Fruit fly (Drosophila melanogaster) whole organism, embryonic: ENCODE results near the gene CG43779.

ENCODE experiments used
- Abd-B ChIP-seq: fragments of 200-800 bp; sonication (Bioruptor generic); optimal IDR thresholded peaks from 2 replicates; lab custom pipeline; 2018; ENCODE audit warnings: missing biosample characterization, mild to moderate bottlenecking, missing genetic modification characterization, moderate library complexity
- Ada2b ChIP-seq: fragments of 200-800 bp; sonication (Bioruptor generic); IDR thresholded peaks from 2 replicates; pipeline ENCODE4 v1.3.6; 2022; ENCODE audit warnings: missing biosample characterization, missing genetic modification characterization
- Aef1 ChIP-seq: fragments of 200-800 bp; sonication (Bioruptor generic); IDR thresholded peaks from 3 replicates; pipeline ENCODE4 v1.3.6; 2022; ENCODE audit warnings: missing biosample characterization, missing genetic modification characterization
- Blimp-1 ChIP-seq: fragments of 200-800 bp; sonication (Bioruptor generic); optimal IDR thresholded peaks from 3 replicates; lab custom pipeline; 2018; ENCODE audit warnings: missing biosample characterization, missing genetic modification characterization, mild to moderate bottlenecking, moderate library complexity, missing genetic modification reagents
- CG10366 ChIP-seq: fragments of 200-800 bp; sonication (Bioruptor generic); IDR thresholded peaks from 2 replicates; pipeline ENCODE4 v1.3.6; 2022; ENCODE audit warnings: missing biosample characterization, missing genetic modification characterization
- CG11456 ChIP-seq: fragments of 200-800 bp; sonication (Bioruptor generic); IDR thresholded peaks from 3 replicates; pipeline ENCODE4 v1.3.6; 2022; ENCODE audit warnings: missing biosample characterization, missing genetic modification characterization
- CG13775 ChIP-seq: fragments of 200-800 bp; sonication (Bioruptor generic); optimal IDR thresholded peaks from 3 replicates; lab custom pipeline; 2017; ENCODE audit warnings: missing biosample characterization, mild to moderate bottlenecking, missing genetic modification characterization
- CG15696 ChIP-seq: fragments of 200-800 bp; sonication (Bioruptor generic); optimal IDR thresholded peaks from 2 replicates; lab custom pipeline; 2019; ENCODE audit warnings: missing biosample characterization, mild to moderate bottlenecking, missing genetic modification characterization, moderate library complexity
- CG18764 ChIP-seq: fragments of 200-800 bp; sonication (Bioruptor generic); optimal IDR thresholded peaks from 3 replicates; lab custom pipeline; 2016; ENCODE audit warnings: missing biosample characterization, missing genetic modification characterization
- CG31224 ChIP-seq: fragments of 200-800 bp; sonication (Bioruptor generic); IDR thresholded peaks from 2 replicates; pipeline ENCODE4 v1.3.6; 2022; ENCODE audit warnings: missing biosample characterization, missing genetic modification characterization
- CG43689 ChIP-seq: fragments of 200-800 bp; sonication (Bioruptor generic); IDR thresholded peaks from 2 replicates; pipeline ENCODE4 v1.3.6; 2022; ENCODE audit warnings: missing biosample characterization, missing genetic modification characterization
- CG6175 ChIP-seq: fragments of 200-800 bp; sonication (Bioruptor generic); IDR thresholded peaks from 3 replicates; pipeline ENCODE4 v1.3.6; 2022; ENCODE audit warnings: missing biosample characterization, missing genetic modification characterization
- CG7271 ChIP-seq: fragments of 200-800 bp; sonication (Bioruptor generic); optimal IDR thresholded peaks from 2 replicates; lab custom pipeline; 2018; ENCODE audit warnings: missing biosample characterization, mild to moderate bottlenecking, missing genetic modification characterization, moderate library complexity
- CG7556 ChIP-seq: fragments of 200-800 bp; sonication (Bioruptor generic); optimal IDR thresholded peaks from 2 replicates; lab custom pipeline; 2017; ENCODE audit warnings: missing biosample characterization, mild to moderate bottlenecking, missing genetic modification characterization
- D19A ChIP-seq: fragments of 200-800 bp; optimal IDR thresholded peaks from 3 replicates; lab custom pipeline; 2019; ENCODE audit warnings: missing biosample characterization, mild to moderate bottlenecking, missing genetic modification characterization, moderate library complexity
- Dp ChIP-seq: fragments of 200-800 bp; sonication (Bioruptor generic); optimal IDR thresholded peaks from 2 replicates; lab custom pipeline; 2018; ENCODE audit warnings: missing biosample characterization, mild to moderate bottlenecking, missing genetic modification characterization, moderate library complexity
- Ets65A ChIP-seq: fragments of 200-800 bp; sonication (Bioruptor generic); peaks from one replicate; lab custom pipeline; 2016; ENCODE audit warnings: missing biosample characterization, missing genetic modification characterization
- Hey ChIP-seq: fragments of 200-800 bp; sonication (Bioruptor generic); optimal IDR thresholded peaks from 3 replicates; lab custom pipeline; 2018; ENCODE audit warnings: missing biosample characterization, mild to moderate bottlenecking, missing genetic modification characterization
- Med ChIP-seq: fragments of 200-800 bp; sonication (Bioruptor generic); peaks from one replicate; lab custom pipeline; 2016; ENCODE audit warnings: missing biosample characterization, missing genetic modification characterization, mild to moderate bottlenecking, inconsistent platforms, moderate library complexity
- Nf-YC ChIP-seq: fragments of 200-800 bp; optimal IDR thresholded peaks from 3 replicates; lab custom pipeline; 2019; ENCODE audit warnings: missing biosample characterization, mild to moderate bottlenecking, missing genetic modification characterization, moderate library complexity
- Sry-β ChIP-seq: fragments of 200-800 bp; sonication (Bioruptor generic); optimal IDR thresholded peaks from 2 replicates; lab custom pipeline; 2018; ENCODE audit warnings: missing biosample characterization, mild to moderate bottlenecking, missing genetic modification characterization, moderate library complexity
- Ssrp ChIP-seq: fragments of 200-800 bp; sonication (Bioruptor generic); optimal IDR thresholded peaks from 2 replicates; lab custom pipeline; 2018; ENCODE audit warnings: missing biosample characterization, mild to moderate bottlenecking, missing genetic modification characterization, moderate library complexity
- Usf ChIP-seq: fragments of 200-800 bp; sonication (Bioruptor generic); optimal IDR thresholded peaks from 2 replicates; lab custom pipeline; 2017; ENCODE audit warnings: missing genotype, missing biosample characterization, missing genetic modification characterization
- Vsx1 ChIP-seq: fragments of 200-800 bp; sonication (Bioruptor generic); optimal IDR thresholded peaks from 2 replicates; lab custom pipeline; 2017; ENCODE audit warnings: missing biosample characterization, mild to moderate bottlenecking, missing genetic modification characterization, missing genetic modification reagents
- cg ChIP-seq: fragments of 200-800 bp; sonication (Bioruptor generic); optimal IDR thresholded peaks from 3 replicates; lab custom pipeline; 2019; ENCODE audit warnings: missing biosample characterization, mild to moderate bottlenecking, missing genetic modification characterization, moderate library complexity
- chinmo ChIP-seq: fragments of 200-800 bp; sonication (Bioruptor generic); IDR thresholded peaks from 4 replicates; pipeline ENCODE4 v1.3.6; 2022; ENCODE audit warnings: missing biosample characterization, missing genetic modification characterization; ENCODE audit not compliant: partially characterized antibody
- cwo ChIP-seq: fragments of 200-800 bp; sonication (Bioruptor generic); optimal IDR thresholded peaks from 3 replicates; lab custom pipeline; 2017; ENCODE audit warnings: missing biosample characterization, missing genetic modification characterization, mild to moderate bottlenecking, moderate library complexity, missing genetic modification reagents
- gfzf ChIP-seq: fragments of 200-800 bp; sonication (Bioruptor generic); optimal IDR thresholded peaks from 2 replicates; lab custom pipeline; 2016; ENCODE audit warnings: missing biosample characterization, mild to moderate bottlenecking, missing genetic modification characterization, moderate library complexity
- gsb-n ChIP-seq: fragments of 200-800 bp; sonication (Bioruptor generic); optimal IDR thresholded peaks from 3 replicates; lab custom pipeline; 2018; ENCODE audit warnings: missing biosample characterization, mild to moderate bottlenecking, missing genetic modification characterization
- lbe ChIP-seq: fragments of 200-800 bp; sonication (Bioruptor generic); optimal IDR thresholded peaks from 2 replicates; lab custom pipeline; 2016; ENCODE audit warnings: missing biosample characterization, mild to moderate bottlenecking, missing genetic modification characterization
- lilli ChIP-seq: fragments of 200-800 bp; sonication (Bioruptor generic); optimal IDR thresholded peaks from 3 replicates; lab custom pipeline; 2016; ENCODE audit warnings: missing biosample characterization, missing genetic modification characterization
- onecut ChIP-seq: fragments of 200-800 bp; sonication (Bioruptor generic); IDR thresholded peaks from 2 replicates; pipeline ENCODE4 v1.3.6; 2022; ENCODE audit warnings: missing biosample characterization, missing genetic modification characterization
- phol ChIP-seq: fragments of 200-800 bp; sonication (Bioruptor generic); optimal IDR thresholded peaks from 3 replicates; lab custom pipeline; 2018; ENCODE audit warnings: missing biosample characterization, mild to moderate bottlenecking, missing genetic modification characterization, moderate library complexity
- pros ChIP-seq: fragments of 200-800 bp; sonication (Bioruptor generic); optimal IDR thresholded peaks from 3 replicates; lab custom pipeline; 2019; ENCODE audit warnings: missing biosample characterization, mild to moderate bottlenecking, missing genetic modification characterization, moderate library complexity
- run ChIP-seq: fragments of 200-800 bp; sonication (Bioruptor generic); optimal IDR thresholded peaks from 3 replicates; lab custom pipeline; 2018; ENCODE audit warnings: missing biosample characterization, mild to moderate bottlenecking, missing genetic modification characterization
- sd ChIP-seq: fragments of 200-800 bp; sonication (Bioruptor generic); optimal IDR thresholded peaks from 3 replicates; lab custom pipeline; 2018; ENCODE audit warnings: missing biosample characterization, mild to moderate bottlenecking, missing genetic modification characterization, moderate library complexity
- sens ChIP-seq: fragments of 200-800 bp; sonication (Bioruptor generic); peaks from one replicate; lab custom pipeline; 2016; ENCODE audit warnings: missing biosample characterization, missing genetic modification characterization
- ssp ChIP-seq: fragments of 200-800 bp; sonication (Bioruptor generic); IDR thresholded peaks from 2 replicates; pipeline ENCODE4 v1.3.6; 2022; ENCODE audit warnings: missing biosample characterization, missing genetic modification characterization
- tap ChIP-seq: fragments of 200-800 bp; optimal IDR thresholded peaks from 3 replicates; lab custom pipeline; 2019; ENCODE audit warnings: missing biosample characterization, mild to moderate bottlenecking, missing genetic modification characterization, moderate library complexity
- twi ChIP-seq: fragments of 200-800 bp; optimal IDR thresholded peaks from 2 replicates; lab custom pipeline; 2019; ENCODE audit warnings: missing biosample characterization, mild to moderate bottlenecking, missing genetic modification characterization, moderate library complexity
- unpg ChIP-seq: fragments of 200-800 bp; sonication (Bioruptor generic); optimal IDR thresholded peaks from 3 replicates; lab custom pipeline; 2018; ENCODE audit warnings: missing biosample characterization, mild to moderate bottlenecking, missing genetic modification characterization, moderate library complexity

The CG43779 gene

dm6 chr2L:13292626-13293025, 13.9 kb downstream of the CG43779 start, which contains the start of gene CG16824 (continued):
- TF ChIP-seq Ada2b (GFP tag; lab: Robert Waterston, UW), result no peak
- TF ChIP-seq pros (GFP tag; lab: Kevin White, UChicago), result peak; percentile 88
- no peak for TF ChIP-seq CG18764 (GFP tag; lab: Kevin White, UChicago)
- no peak for TF ChIP-seq unpg
- TF ChIP-seq Blimp-1 (GFP tag; lab: Kevin White, UChicago), result peak; percentile 75
- 0 out of 4 replicates have a peak, but pooled peaks have one; percentile 61 for TF ChIP-seq chinmo
- TF ChIP-seq CG7556 (GFP tag; lab: Kevin White, UChicago), result no peak
- TF ChIP-seq Vsx1 (GFP tag; lab: Kevin White, UChicago), result no peak
- no peak for TF ChIP-seq CG6175 (GFP tag; lab: Robert Waterston, UW)
- TF ChIP-seq Ets65A (GFP tag; lab: Kevin White, UChicago), result peak; percentile 71
- no peak for TF ChIP-seq CG15696 (tag; lab: Kevin White, UChicago)
- no peak for TF ChIP-seq lbe (GFP tag; lab: Kevin White, UChicago)
- TF ChIP-seq Aef1 (GFP tag; lab: Robert Waterston, UW), result no peak
- TF ChIP-seq CG11456 (GFP tag; lab: Robert Waterston, UW), result no peak
- TF ChIP-seq CG7271 (tag; lab: Kevin White, UChicago), result no peak
- TF ChIP-seq D19A (tag; lab: Kevin White, UChicago), result no peak
- TF ChIP-seq twi (tag; lab: Kevin White, UChicago), result no peak
- TF ChIP-seq run (tag; lab: Kevin White, UChicago), result no peak

dm6 chr2L:13291960-13292487, 14.5 kb downstream of the CG43779 start:
- TF ChIP-seq cwo (GFP tag; lab: Kevin White, UChicago) (peak; percentile 80), Ssrp (tag; lab: Kevin White, UChicago) (no peak), onecut (GFP tag; lab: Robert Waterston, UW) (0 out of 2 replicates have a peak, but pooled peaks have one; percentile 22), sens (GFP tag; lab: Kevin White, UChicago) (peak; percentile 67), Sry-β (GFP tag; lab: Kevin White, UChicago) (no peak), CG13775 (GFP tag; lab: Kevin White, UChicago) (no peak), lilli (GFP tag; lab: Kevin White, UChicago) (no peak), Dp (GFP tag; lab: Kevin White, UChicago) (no peak), gsb-n (tag; lab: Kevin White, UChicago) (no peak), CG10366 (GFP tag; lab: Robert Waterston, UW) (no peak), cg (GFP tag; lab: Kevin White, UChicago) (peak; percentile 1), CG43689 (no peak), gfzf (GFP tag; lab: Kevin White, UChicago) (no peak), Usf (GFP tag; lab: Kevin White, UChicago) (no peak), Hey (tag; lab: Kevin White, UChicago) (no peak), Abd-B (GFP tag; lab: Kevin White, UChicago) (no peak), phol (tag; lab: Kevin White, UChicago) (no peak), sd (tag; lab: Kevin White, UChicago) (peak; percentile 47), Nf-YC (tag; lab: Kevin White, UChicago) (peak; percentile 13), tap (no peak), Med (GFP tag; lab: Kevin White, UChicago) (peak; percentile 25), ssp (GFP tag; lab: Robert Waterston, UW) (no peak), CG31224 (GFP tag; lab: Robert Waterston, UW) (peak; percentile 90)
